Fruit fly (Drosophila melanogaster): ENCODE data around the gene Gr2a.

Gene Gr2a

DNA sequence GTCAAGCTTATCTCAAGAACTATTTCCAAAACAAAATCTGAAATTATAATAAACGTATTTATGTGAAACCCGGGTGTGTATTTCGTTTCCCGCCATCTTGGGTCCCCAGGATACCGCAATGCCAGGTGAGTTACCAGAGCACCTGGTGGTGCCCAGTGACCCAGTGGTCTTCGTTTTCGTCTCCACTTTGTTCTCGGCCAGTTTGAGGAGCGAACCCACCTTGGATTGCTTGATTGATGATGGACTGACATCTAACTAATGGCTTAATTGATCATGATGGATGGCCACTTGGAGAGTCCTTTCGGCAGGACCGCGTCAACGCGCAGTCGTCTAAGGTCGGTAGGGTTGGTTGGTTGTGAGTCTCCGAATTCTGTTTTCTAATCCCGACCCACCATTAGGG lies at the start of gene Gr2a:
Gene Gr2a, plus strand, starts transcription at position 301 of the 400 bp plus-strand sequence.
- TF ChIP-seq CG8478 (optimal IDR thresholded peaks at IDR 0.05): no peak
- no peak for TF ChIP-seq CTCF (optimal IDR thresholded peaks at IDR 0.05)

DNA sequence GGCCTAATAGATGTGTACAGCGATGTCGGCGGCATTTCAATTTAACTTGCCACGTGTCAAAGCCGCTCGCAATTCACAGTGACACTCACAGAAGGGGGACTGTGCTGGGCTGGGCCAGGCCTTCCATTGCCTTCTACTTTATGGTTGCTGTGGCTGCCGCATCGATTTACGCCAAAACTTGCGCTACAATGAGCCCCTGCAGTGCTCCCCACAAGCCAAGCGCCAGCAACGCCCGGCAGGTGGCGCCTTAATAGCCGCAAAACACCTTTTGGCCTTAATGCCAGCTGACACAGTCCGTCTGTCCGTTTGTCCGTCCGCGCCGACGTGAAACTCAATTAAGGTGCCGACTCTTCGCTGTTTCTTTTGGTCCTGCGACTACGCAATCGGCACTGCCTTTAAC lies 47.2 kb upstream of the Gr2a start:
- TF ChIP-seq CTCF (optimal IDR thresholded peaks at IDR 0.05) (peak; percentile 58 to 66), CG8478 (optimal IDR thresholded peaks at IDR 0.05) (no peak)

DNA sequence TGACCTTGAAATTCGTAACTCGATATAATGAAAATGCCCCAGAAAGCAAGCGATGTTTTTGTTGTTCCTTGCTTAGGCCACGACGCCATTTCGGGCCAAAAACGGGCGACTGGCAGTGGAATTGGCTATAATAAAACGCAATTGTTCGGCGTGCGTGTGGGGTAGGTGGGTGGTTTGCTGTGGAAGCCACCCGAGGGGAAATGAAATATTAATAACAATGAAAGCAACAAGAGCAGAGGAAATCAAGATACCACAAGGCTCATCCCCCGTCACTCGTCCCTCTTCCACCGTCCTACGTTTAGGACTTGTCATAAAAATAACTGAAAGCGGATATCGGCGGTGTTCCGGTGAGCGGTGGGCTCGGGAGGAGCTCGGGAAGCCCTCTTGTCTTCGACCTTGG lies 46.5 kb upstream of the Gr2a start:
- no peak for TF ChIP-seq CTCF (optimal IDR thresholded peaks at IDR 0.05)

DNA sequence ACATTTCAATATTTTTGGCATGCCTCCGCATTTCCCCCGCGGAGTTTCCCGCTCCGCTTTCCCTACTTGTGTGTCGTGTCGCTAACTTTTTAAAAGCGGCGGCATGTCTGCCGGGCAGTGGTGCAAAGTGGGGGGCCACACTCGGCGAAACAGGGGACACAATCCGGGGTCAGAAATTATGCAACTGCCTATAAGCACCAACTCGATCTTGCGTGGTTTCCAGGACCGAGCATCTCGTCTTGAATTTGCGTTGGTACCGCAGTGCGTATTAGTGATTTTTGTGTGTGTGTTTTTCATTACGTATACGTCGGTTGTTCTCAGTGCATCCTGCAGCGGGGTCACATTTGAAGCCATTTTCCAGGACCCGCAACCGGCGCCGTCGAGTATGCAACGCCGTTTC lies 44.5 kb upstream of the Gr2a start:
- TF ChIP-seq CTCF (optimal IDR thresholded peaks at IDR 0.05): no peak

DNA sequence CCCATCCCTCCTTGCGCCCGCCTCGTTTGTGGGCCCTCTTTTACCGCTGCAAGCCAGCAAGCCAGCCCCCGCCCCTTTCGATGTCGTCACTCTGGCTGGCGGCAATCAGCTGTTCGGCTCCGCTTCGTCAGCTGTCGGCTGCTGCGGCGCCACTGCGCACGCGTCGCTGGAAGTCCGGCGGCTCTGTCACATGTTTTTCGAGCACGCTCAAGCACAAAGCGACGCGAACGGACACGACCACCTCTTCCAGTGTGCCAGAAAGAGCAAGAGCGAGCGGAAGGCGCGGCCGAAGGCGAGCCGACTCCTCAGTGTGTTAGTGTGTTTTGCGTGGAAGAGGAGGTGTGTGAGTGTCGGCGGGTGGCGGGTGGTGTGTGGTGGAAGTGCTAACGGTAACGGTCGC lies 43.3 kb upstream of the Gr2a start, which contains the start of gene futsch:
Gene futsch, plus strand, starts transcription at position 106 of the 400 bp plus-strand sequence.
- TF ChIP-seq CG8478 (optimal IDR thresholded peaks at IDR 0.05) (no peak), CTCF (optimal IDR thresholded peaks at IDR 0.05) (no peak)

DNA sequence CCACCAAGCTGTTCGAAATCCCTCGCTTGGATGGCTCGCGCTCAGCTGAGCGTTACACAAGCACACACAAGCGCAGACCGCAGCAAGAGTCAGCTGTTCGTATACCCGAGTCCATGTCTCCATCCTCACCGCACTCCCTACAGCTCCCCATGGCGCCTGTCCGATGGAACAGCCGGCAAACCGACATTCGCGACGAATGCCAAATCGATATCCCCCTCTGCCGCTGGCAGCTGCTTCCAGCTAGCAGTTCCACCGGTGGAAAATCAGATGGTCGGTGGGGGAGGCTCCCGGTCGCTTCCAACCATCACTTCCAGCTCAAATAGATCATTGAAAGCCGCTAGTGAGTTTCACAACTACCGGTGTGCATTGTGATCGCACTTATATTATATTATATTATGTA lies 41.9 kb upstream of the Gr2a start:
- TF ChIP-seq CG8478 (optimal IDR thresholded peaks at IDR 0.05): no peak
- no peak for TF ChIP-seq CTCF (optimal IDR thresholded peaks at IDR 0.05)

DNA sequence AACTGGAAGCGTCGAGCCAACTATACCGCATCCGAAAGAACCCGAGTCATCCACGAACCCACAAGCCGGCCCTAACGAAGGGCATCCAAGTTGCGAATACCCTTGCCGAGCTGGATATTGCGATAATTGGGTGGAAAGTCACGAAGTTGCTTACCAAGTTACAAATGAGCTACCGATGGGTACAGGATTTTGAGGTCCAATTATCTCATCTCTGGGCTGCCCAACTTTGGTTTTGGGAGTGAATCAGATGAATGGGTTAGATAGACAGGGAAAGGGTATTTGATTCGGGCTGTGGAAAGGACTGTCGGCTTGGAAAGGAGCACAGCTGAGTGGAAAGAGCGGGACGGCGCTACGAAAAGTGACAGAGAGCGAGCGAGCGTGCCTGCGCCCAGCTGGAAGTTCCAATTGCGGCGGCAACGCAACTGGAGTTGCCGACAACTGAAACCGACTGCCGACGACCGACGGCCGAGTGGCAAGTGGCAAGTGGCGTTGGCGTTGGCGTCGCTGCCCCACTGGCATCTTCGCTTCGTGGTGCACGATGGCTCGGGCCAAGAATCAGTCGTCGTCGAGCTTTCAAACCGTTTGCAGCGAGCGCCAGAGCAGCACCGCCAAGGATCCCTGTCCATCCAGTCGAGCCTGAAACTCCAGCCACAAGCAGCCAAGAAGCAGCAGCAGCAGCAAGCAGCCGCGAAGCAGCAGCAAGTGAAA lies 40.9 kb upstream of the Gr2a start:
- TF ChIP-seq CG8478 (optimal IDR thresholded peaks at IDR 0.05) (no peak), CTCF (optimal IDR thresholded peaks at IDR 0.05) (no peak)

DNA sequence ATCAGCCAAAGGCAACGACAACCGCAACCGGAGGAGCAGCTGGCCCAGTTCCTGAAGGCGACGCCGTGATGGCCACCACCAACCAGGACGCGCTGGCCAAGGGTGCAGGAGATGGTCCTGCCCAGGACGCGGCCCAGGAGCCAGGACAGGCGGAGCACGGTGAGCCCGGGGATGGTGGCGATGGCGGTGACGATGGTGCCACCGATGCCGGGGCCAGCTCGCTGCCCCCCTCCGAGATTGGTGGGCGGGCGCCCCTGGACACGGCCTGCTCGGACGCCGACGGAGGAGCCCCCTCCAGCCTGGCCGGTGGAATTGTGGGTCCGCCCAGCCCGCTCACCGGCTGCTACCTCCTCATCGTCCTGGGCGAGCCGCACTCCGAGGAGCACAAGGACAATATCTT lies 38.0 kb upstream of the Gr2a start:
- TF ChIP-seq CTCF (optimal IDR thresholded peaks at IDR 0.05): no peak
- TF ChIP-seq CG8478 (optimal IDR thresholded peaks at IDR 0.05): no peak

DNA sequence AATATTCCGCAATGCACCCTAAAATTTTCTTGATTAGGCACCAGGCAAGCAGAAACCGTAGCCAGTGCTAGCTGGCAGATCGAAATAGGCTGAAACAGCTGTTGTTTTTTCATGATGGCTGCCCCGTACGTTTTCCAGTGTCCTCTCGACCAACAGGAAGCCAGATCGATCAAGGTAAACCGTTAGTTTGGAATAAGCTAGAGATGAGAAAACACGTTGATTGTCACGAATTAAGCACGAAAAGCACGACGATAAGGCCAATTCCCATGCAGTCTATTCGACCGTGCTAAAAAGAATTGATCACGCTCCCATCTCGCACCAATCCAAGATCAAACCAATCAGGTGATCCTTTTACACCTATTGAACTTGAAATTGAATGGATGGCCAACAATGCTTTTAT lies 2.6 kb downstream of the Gr2a start:
- TF ChIP-seq CG8478 (optimal IDR thresholded peaks at IDR 0.05): no peak
- TF ChIP-seq CTCF (optimal IDR thresholded peaks at IDR 0.05): no peak

DNA sequence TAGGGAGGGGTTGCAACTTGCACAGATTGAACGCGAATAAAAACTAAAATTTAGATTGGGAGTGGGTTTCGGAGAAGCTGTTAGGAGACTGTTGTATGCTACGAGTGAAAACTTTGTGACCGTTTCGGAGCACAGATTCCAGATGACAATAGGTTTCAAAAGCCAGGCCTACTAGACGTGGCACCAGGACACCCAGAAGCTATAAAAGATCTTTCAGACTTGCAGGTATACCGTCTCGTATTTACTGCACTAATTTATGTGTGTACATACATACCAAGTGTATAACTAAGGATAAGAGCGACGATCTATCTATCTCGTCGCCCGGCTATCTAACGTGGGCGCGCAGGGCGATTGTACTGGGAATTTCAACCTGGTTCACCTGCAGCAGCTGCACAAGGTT lies 4.7 kb downstream of the Gr2a start, which contains the start of gene CG14785:
Gene CG14785, minus strand, starts transcription at position 101 of the 400 bp plus-strand sequence.
- TF ChIP-seq CTCF (optimal IDR thresholded peaks at IDR 0.05): no peak

DNA sequence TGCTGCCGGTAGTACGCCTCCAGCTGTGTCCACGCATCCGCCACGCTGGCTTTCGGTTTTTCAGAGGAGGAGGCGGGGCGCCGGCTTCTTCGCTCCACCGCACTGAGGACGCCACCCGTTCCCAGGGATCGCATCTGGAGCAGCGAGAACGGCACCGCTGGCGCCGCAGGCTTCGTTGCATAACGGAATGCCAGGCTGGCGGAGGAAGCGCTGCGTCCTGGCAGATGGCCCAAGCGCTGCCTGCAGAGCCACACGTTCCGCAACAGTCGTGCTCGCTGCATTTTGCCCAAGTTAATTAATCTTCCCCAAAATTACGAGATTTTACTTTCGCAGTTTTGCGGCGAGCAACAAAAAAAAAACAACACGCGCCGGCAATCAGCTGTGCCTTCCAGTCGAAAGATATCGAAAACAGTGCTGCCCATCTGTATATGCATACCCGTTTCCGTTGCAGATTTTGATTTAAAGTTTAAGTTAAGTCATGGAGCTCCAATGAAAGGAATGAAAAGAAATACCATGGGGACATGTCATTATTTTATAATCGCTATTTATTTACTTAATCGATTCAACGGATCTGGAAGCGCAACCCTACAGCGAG lies 8.1 kb downstream of the Gr2a start, which contains the start of gene Lrpprc2:
Gene Lrpprc2, minus strand, starts transcription at position 340 of the 595 bp plus-strand sequence.
- TF ChIP-seq CTCF (optimal IDR thresholded peaks at IDR 0.05): no peak
- no peak for TF ChIP-seq CG8478 (optimal IDR thresholded peaks at IDR 0.05)

DNA sequence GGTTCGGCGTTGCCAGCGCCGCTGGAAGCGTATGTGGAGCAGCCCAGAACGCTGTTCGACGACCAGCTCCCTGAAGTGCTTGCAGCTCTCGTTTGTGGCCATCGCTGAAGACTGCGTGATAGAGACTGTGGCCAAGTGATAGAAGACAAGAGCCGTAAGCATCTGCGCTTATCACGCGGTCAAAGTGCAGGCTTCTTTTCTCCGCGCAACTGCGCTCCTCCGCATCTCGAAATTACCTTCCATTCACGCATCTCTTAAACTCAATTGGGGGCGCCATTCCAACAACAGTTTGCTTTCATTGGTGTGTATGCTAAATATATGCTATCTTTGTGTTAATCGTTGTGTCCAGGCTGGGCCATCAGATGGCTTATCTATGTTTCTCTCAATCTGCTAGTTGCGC lies 9.3 kb downstream of the Gr2a start, which contains the start of gene CG14787:
Gene CG14787, minus strand, starts transcription at position 133 of the 400 bp plus-strand sequence.
- TF ChIP-seq CG8478 (optimal IDR thresholded peaks at IDR 0.05) (no peak), CTCF (optimal IDR thresholded peaks at IDR 0.05) (no peak)

DNA sequence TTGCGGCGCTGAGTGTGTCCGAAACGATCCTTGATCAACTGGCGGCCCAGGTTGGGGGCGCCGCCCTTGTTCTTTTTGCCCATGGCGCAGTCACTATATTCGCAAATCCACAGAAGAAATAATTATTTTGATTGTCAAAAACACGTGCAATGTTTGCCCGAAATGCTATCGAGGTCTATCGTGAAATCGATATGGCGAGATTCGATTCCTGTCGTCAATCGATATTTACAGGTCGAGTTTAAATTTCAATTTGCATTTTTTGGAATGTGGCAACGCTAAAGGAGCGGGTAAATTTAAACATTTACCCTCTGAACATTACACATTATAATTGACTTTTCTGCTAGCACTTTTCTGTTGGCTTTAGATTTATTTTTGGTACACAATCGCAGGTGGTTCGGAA lies 11.8 kb downstream of the Gr2a start, which contains the start of gene Ns3:
Gene Ns3, minus strand, starts transcription at position 188 of the 400 bp plus-strand sequence.
- TF ChIP-seq CG8478 (optimal IDR thresholded peaks at IDR 0.05) (no peak), CTCF (optimal IDR thresholded peaks at IDR 0.05) (peak; percentile 3 to 7)

DNA sequence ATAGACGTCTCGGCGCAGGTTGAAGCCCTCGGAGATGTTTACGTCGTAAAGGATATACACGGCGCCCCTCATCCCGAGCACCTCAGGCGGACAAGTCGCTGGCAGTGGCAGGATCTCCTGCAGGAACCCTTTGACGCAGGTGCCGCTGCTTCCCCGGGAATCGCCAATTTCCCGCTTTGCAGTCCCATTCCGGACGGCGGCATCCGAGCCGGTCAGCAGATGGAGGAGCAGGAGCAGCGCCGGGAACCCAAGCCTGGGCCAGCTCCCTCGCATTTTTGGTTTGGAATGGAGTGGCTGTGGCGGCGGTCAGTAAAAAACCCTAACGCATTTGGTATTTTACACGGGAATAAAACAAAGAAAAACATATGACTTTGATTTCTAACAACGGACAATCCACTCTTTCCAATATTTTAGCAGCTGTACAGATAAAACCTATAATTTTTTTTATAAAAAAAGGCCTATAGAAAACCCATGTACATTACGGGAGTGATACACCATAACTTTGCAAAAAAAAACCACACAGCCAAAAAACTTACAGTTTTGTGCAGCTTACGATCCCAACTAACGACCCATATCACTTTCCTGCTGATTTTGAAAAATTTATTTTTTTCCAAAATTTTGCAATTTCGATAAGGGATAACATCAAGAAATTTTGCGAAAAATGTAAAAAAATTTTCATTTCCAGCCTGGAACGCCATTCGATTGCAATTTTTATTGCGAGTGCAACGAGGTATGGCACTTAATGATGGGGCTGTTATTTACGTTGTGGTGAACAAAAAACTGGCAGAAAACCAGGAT lies 13.7 kb downstream of the Gr2a start, which contains the start of the genes O-fut2 and CG14777:
Gene O-fut2, minus strand, starts transcription at position 290 of the 798 bp plus-strand sequence.
Gene CG14777, plus strand, starts transcription at position 428 of the 798 bp plus-strand sequence.
- TF ChIP-seq CTCF (optimal IDR thresholded peaks at IDR 0.05): no peak
- TF ChIP-seq CG8478 (optimal IDR thresholded peaks at IDR 0.05): no peak
